Fruit fly (Drosophila melanogaster) whole organism, wandering third instar larva: Measurements from ENCODE around the gene CSN6.

Source experiments
- Dif ChIP-seq: fragments of 200-275, 200-300 bp; sonication (Bioruptor generic); optimal IDR thresholded peaks from 2 replicates; lab custom pipeline; 2018; ENCODE audit warnings: missing biosample characterization, missing genetic modification characterization; ENCODE audit not compliant: partially characterized antibody
- Hnf4 ChIP-seq: fragments of 200-800 bp; sonication (Bioruptor generic); optimal IDR thresholded peaks from 2 replicates; lab custom pipeline; 2016; ENCODE audit warnings: missing biosample characterization, mild to moderate bottlenecking, missing genetic modification characterization
- Hr83 ChIP-seq: fragments of 200-300 bp; sonication (Bioruptor generic); optimal IDR thresholded peaks from 2 replicates; lab custom pipeline; 2016; ENCODE audit warnings: missing biosample characterization, mild to moderate bottlenecking, missing genetic modification characterization, moderate library complexity; ENCODE audit not compliant: poor library complexity, severe bottlenecking
- Vsx2 ChIP-seq: fragments of 200-300, 225-300 bp; sonication (Bioruptor generic); optimal IDR thresholded peaks from 2 replicates; lab custom pipeline; 2018; ENCODE audit warnings: missing biosample characterization, missing genetic modification characterization; ENCODE audit not compliant: partially characterized antibody
- rgr ChIP-seq: fragments of 200-800 bp; sonication (Bioruptor generic); optimal IDR thresholded peaks from 3 replicates; lab custom pipeline; 2016; ENCODE audit warnings: missing biosample characterization, mild to moderate bottlenecking, missing genetic modification characterization
- sage ChIP-seq: fragments of 200-800 bp; sonication (Bioruptor generic); optimal IDR thresholded peaks from 2 replicates; lab custom pipeline; 2016; ENCODE audit warnings: missing biosample characterization, mild to moderate bottlenecking, missing genetic modification characterization

DNA sequence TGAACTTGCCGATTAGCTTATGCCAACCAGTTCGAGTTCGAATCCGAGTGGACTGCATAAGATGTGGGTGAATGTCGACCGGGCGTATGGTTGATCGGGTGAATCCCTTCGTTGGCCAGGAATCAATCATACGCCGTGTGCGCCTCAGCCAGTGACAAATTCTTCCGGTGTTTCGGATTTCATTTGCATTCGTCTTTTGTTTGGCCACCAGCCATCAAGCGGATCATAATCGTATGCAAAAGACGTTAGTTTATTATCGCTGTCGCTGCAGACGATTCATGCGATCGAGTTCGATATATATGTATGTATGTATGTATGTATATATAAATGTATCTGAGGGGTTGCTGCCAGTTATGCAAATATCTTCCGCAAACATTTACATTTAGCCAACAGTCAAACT, 16.5 kb upstream of the CSN6 start:
- TF ChIP-seq rgr (GFP tag; lab: Kevin White, UChicago) (no peak), Hnf4 (GFP tag; lab: Kevin White, UChicago) (no peak), Hr83 (no peak), Vsx2 (no peak), sage (GFP tag; lab: Kevin White, UChicago) (no peak), Dif (GFP tag; lab: Kevin White, UChicago) (no peak)
